Worm (Caenorhabditis elegans) whole organism, late embryonic: ENCODE data around the gene K05F1.1.

Source experiments
- C08G9.2 ChIP-seq: sonication (generic microtip); optimal IDR thresholded peaks from 2 replicates; lab custom pipeline; 2016; ENCODE audit warnings: mild to moderate bottlenecking, missing genetic modification characterization, moderate library complexity, missing compliant biosample characterization
- F13H6.1 ChIP-seq: sonication (generic microtip); optimal IDR thresholded peaks from 2 replicates; lab custom pipeline; 2016; ENCODE audit warnings: missing genetic modification characterization, missing compliant biosample characterization
- K02D7.2 ChIP-seq: sonication (generic microtip); optimal IDR thresholded peaks from 2 replicates; lab custom pipeline; 2017; ENCODE audit warnings: mild to moderate bottlenecking, missing genetic modification characterization, missing compliant biosample characterization
- T23F11.4 ChIP-seq: fragments of 200-800 bp; sonication (Bioruptor generic); optimal IDR thresholded peaks from 2 replicates; lab custom pipeline; 2018; ENCODE audit warnings: mild to moderate bottlenecking, missing genetic modification characterization, missing compliant biosample characterization
- ahr-1 ChIP-seq: sonication (generic microtip); optimal IDR thresholded peaks from 2 replicates; lab custom pipeline; 2016; ENCODE audit warnings: missing genetic modification characterization, missing compliant biosample characterization
- ama-1 ChIP-seq: fragments of 150-350 bp; optimal IDR thresholded peaks from 2 replicates; lab custom pipeline; 2014
- ceh-14 ChIP-seq: sonication (generic microtip); optimal IDR thresholded peaks from 2 replicates; lab custom pipeline; 2016; ENCODE audit warnings: missing genotype, missing genetic modification characterization, missing compliant biosample characterization
- ceh-19 ChIP-seq: fragments of 200-800 bp; sonication (Bioruptor generic); optimal IDR thresholded peaks from 2 replicates; lab custom pipeline; 2018; ENCODE audit warnings: mild to moderate bottlenecking, missing genetic modification characterization, missing compliant biosample characterization
- ceh-2 ChIP-seq: sonication (generic microtip); optimal IDR thresholded peaks from 2 replicates; lab custom pipeline; 2016; ENCODE audit warnings: missing genotype, missing genetic modification characterization, missing compliant biosample characterization
- ceh-22 ChIP-seq: sonication (generic microtip); optimal IDR thresholded peaks from 2 replicates; lab custom pipeline; 2017; ENCODE audit warnings: missing biosample characterization, missing genetic modification characterization
- ceh-6 ChIP-seq: fragments of 200-800 bp; sonication (Bioruptor generic); optimal IDR thresholded peaks from 2 replicates; lab custom pipeline; 2018; ENCODE audit warnings: mild to moderate bottlenecking, missing genetic modification characterization, missing compliant biosample characterization
- ceh-9 ChIP-seq: sonication (generic microtip); optimal IDR thresholded peaks from 2 replicates; lab custom pipeline; 2016; ENCODE audit warnings: mild to moderate bottlenecking, missing genetic modification characterization, inconsistent platforms, missing compliant biosample characterization
- che-1 ChIP-seq: sonication (generic microtip); optimal IDR thresholded peaks from 2 replicates; lab custom pipeline; 2016; ENCODE audit warnings: mild to moderate bottlenecking, missing genetic modification characterization, missing compliant biosample characterization
- dve-1 ChIP-seq: sonication (generic microtip); optimal IDR thresholded peaks from 2 replicates; lab custom pipeline; 2017; ENCODE audit warnings: antibody characterized with exemption, mild to moderate bottlenecking, missing genetic modification characterization, missing compliant biosample characterization
- elt-2 ChIP-seq: sonication (generic microtip); optimal IDR thresholded peaks from 2 replicates; lab custom pipeline; 2016; ENCODE audit warnings: missing genetic modification reagents, missing genetic modification characterization, missing compliant biosample characterization
- elt-4 ChIP-seq: sonication (generic microtip); optimal IDR thresholded peaks from 2 replicates; lab custom pipeline; 2016; ENCODE audit warnings: missing genetic modification characterization, missing compliant biosample characterization
- eyg-1 ChIP-seq: sonication (generic microtip); optimal IDR thresholded peaks from 2 replicates; lab custom pipeline; 2016; ENCODE audit warnings: missing genotype, missing genetic modification characterization, missing compliant biosample characterization
- fax-1 ChIP-seq: sonication (generic microtip); optimal IDR thresholded peaks from 2 replicates; lab custom pipeline; 2016; ENCODE audit warnings: missing genotype, missing genetic modification characterization, missing compliant biosample characterization
- fkh-10 ChIP-seq: fragments of 150-350 bp; optimal IDR thresholded peaks from 2 replicates; lab custom pipeline; 2014; ENCODE audit warnings: missing biosample characterization, missing genetic modification reagents, missing genetic modification characterization
- gmeb-2 ChIP-seq: sonication (generic microtip); optimal IDR thresholded peaks from 2 replicates; lab custom pipeline; 2016; ENCODE audit warnings: missing genetic modification characterization, inconsistent platforms, missing compliant biosample characterization
- hlh-30 ChIP-seq: sonication (generic microtip); optimal IDR thresholded peaks from 2 replicates; lab custom pipeline; 2017; ENCODE audit warnings: antibody characterized with exemption, missing genetic modification characterization, missing compliant biosample characterization; ENCODE audit not compliant: insufficient read depth
- hlh-6 ChIP-seq: sonication (generic microtip); optimal IDR thresholded peaks from 2 replicates; lab custom pipeline; 2016; ENCODE audit warnings: missing genotype, missing genetic modification characterization, missing compliant biosample characterization
- lim-6 ChIP-seq: sonication (generic microtip); optimal IDR thresholded peaks from 2 replicates; lab custom pipeline; 2016; ENCODE audit warnings: missing genetic modification characterization, missing compliant biosample characterization
- madf-2 ChIP-seq: sonication (generic microtip); optimal IDR thresholded peaks from 2 replicates; lab custom pipeline; 2017; ENCODE audit warnings: missing genetic modification characterization, missing compliant biosample characterization
- nfya-1 ChIP-seq: sonication (generic microtip); optimal IDR thresholded peaks from 2 replicates; lab custom pipeline; 2017; ENCODE audit warnings: missing genetic modification characterization, mild to moderate bottlenecking, missing compliant biosample characterization, antibody characterized with exemption, moderate library complexity
- npax-4 ChIP-seq: sonication (generic microtip); optimal IDR thresholded peaks from 2 replicates; lab custom pipeline; 2016; ENCODE audit warnings: missing genetic modification characterization, missing compliant biosample characterization
- pat-9 ChIP-seq: fragments of 200-800 bp; sonication (Bioruptor generic); optimal IDR thresholded peaks from 2 replicates; lab custom pipeline; 2018; ENCODE audit warnings: mild to moderate bottlenecking, missing genetic modification characterization, moderate library complexity, missing compliant biosample characterization
- pha-2 ChIP-seq: sonication (generic microtip); optimal IDR thresholded peaks from 2 replicates; lab custom pipeline; 2017; ENCODE audit warnings: mild to moderate bottlenecking, missing genetic modification characterization, missing compliant biosample characterization
- pha-4 ChIP-seq: fragments of 150-350 bp; optimal IDR thresholded peaks from 2 replicates; lab custom pipeline; 2018; ENCODE audit warnings: missing biosample characterization, missing genetic modification reagents, missing genetic modification characterization
- rnt-1 ChIP-seq: sonication (generic microtip); optimal IDR thresholded peaks from 2 replicates; lab custom pipeline; 2016; ENCODE audit warnings: missing genetic modification characterization, missing compliant biosample characterization
- sox-4 ChIP-seq: sonication (generic microtip); optimal IDR thresholded peaks from 2 replicates; lab custom pipeline; 2017; ENCODE audit warnings: mild to moderate bottlenecking, missing genetic modification characterization, inconsistent platforms, missing compliant biosample characterization
- tbx-7 ChIP-seq: sonication (generic microtip); optimal IDR thresholded peaks from 2 replicates; lab custom pipeline; 2016; ENCODE audit warnings: missing genotype, missing genetic modification characterization, missing compliant biosample characterization
- unc-3 ChIP-seq, 2 experiments: fragments of 200-800 bp in 1 of 2; sonication (Bioruptor generic) in 1 of 2; sonication (generic microtip) in 1 of 2; conservative IDR thresholded peaks in 1 of 2; optimal IDR thresholded peaks in 1 of 2; 2 replicates each; pipeline versions ENCODE4 v1.3.6 to Lab custom; 2016 to 2022; ENCODE audit warnings: missing compliant biosample characterization in 2 of 2, missing genetic modification characterization in 2 of 2, missing genetic modification reagents in 1 of 2
- unc-42 ChIP-seq: sonication (generic microtip); optimal IDR thresholded peaks from 2 replicates; lab custom pipeline; 2016; ENCODE audit warnings: missing genotype, missing genetic modification characterization, missing compliant biosample characterization
- unc-55 ChIP-seq: sonication (generic microtip); optimal IDR thresholded peaks from 2 replicates; lab custom pipeline; 2017; ENCODE audit warnings: missing biosample characterization, missing genetic modification reagents, missing genetic modification characterization
- unc-86 ChIP-seq: sonication (generic microtip); optimal IDR thresholded peaks from 2 replicates; lab custom pipeline; 2016; ENCODE audit warnings: missing genetic modification characterization, missing compliant biosample characterization

K05F1.1 gene

ce11 chrII:5781935-5782921, 19.0 kb upstream of the K05F1.1 start, which contains the start of gene K05F1.6 (continued):
- no peak for TF ChIP-seq tbx-7 (tag; lab: Kevin White, UChicago)
- peak; percentile 68 for TF ChIP-seq hlh-6 (tag; lab: Kevin White, UChicago)
- TF ChIP-seq F13H6.1 = peak; percentile 5
- peak; percentile 90 for TF ChIP-seq elt-2 (tag; lab: Kevin White, UChicago)
- peak; percentile 57 for TF ChIP-seq ceh-14
- peak; percentile 67 for TF ChIP-seq sox-4
- TF ChIP-seq T23F11.4 (GFP tag; lab: Kevin White, UChicago) = peak; percentile 66
- peak; percentile 12 for TF ChIP-seq unc-55 (GFP tag; lab: Kevin White, UChicago)
- peak; percentile 73 for TF ChIP-seq dve-1 (tag; lab: Kevin White, UChicago)
- TF ChIP-seq K02D7.2 (tag; lab: Kevin White, UChicago) = peak; percentile 77
- no peak for TF ChIP-seq lim-6 (tag; lab: Kevin White, UChicago)
- peak; percentile 61 for TF ChIP-seq ceh-9 (tag; lab: Kevin White, UChicago)
- peak; percentile 48 for TF ChIP-seq pha-2 (tag; lab: Kevin White, UChicago)
- TF ChIP-seq C08G9.2 (tag; lab: Kevin White, UChicago) = peak; percentile 54
- TF ChIP-seq unc-86 (tag; lab: Kevin White, UChicago) = no peak
- peak; percentile 27 for TF ChIP-seq npax-4 (tag; lab: Kevin White, UChicago)
- TF ChIP-seq ceh-22 (tag; lab: Kevin White, UChicago) = no peak
- TF ChIP-seq ceh-2 (tag; lab: Kevin White, UChicago) = peak; percentile 34
- peak; percentile 40 for TF ChIP-seq nfya-1 (tag; lab: Kevin White, UChicago)

ce11 chrII:5785504-5785903, 15.7 kb upstream of the K05F1.1 start:
- TF ChIP-seq ceh-6 (GFP tag; lab: Kevin White, UChicago) (no peak), unc-86 (tag; lab: Kevin White, UChicago) (no peak), ahr-1 (no peak), pha-4 (tag; lab: Kevin White, UChicago) (no peak), K02D7.2 (tag; lab: Kevin White, UChicago) (no peak), ama-1 (no peak), hlh-30 (tag; lab: Kevin White, UChicago) (no peak), madf-2 (tag; lab: Kevin White, UChicago) (no peak), fkh-10 (no peak), elt-4 (tag; lab: Kevin White, UChicago) (no peak), eyg-1 (tag; lab: Kevin White, UChicago) (no peak), ceh-9 (tag; lab: Kevin White, UChicago) (no peak), rnt-1 (no peak), pat-9 (tag; lab: Kevin White, UChicago) (no peak), unc-3 (GFP tag; conservative IDR thresholded peaks at IDR 0.05; lab: Robert Waterston, UW) (no peak), unc-3 (tag; optimal IDR thresholded peaks at IDR 0.05; lab: Kevin White, UChicago) (no peak), ceh-19 (GFP tag; lab: Kevin White, UChicago) (no peak)

ce11 chrII:5788815-5789214, 12.4 kb upstream of the K05F1.1 start, which contains the start of gene K05F1.13:
K05F1.13 (plus strand) TSS chrII:5789115.
- TF ChIP-seq pha-4 (tag; lab: Kevin White, UChicago) = no peak
- TF ChIP-seq unc-42 = no peak
- TF ChIP-seq K02D7.2 (tag; lab: Kevin White, UChicago) = no peak
- TF ChIP-seq fax-1 (tag; lab: Kevin White, UChicago) = no peak
- TF ChIP-seq che-1 = no peak
- TF ChIP-seq gmeb-2 (tag; lab: Kevin White, UChicago) = no peak
- TF ChIP-seq, all 69 proteins: peak for 0
